Fruit fly (Drosophila melanogaster): ENCODE measurements around the gene CG4995.

CG4995 gene

dm6 chr2L:10333091-10333991 is 11.1 kb downstream of the CG4995 start, which contains the start of gene GATAd (continued):
- TF ChIP-seq so (GFP tag; IDR thresholded peaks at IDR 0.05): no peak
- TF ChIP-seq slp2 (GFP tag; optimal IDR thresholded peaks at IDR 0.05): no peak
- TF ChIP-seq chm (GFP tag; IDR thresholded peaks at IDR 0.05): no peak; the same call in 1 of the 2 replicates
- no peak for TF ChIP-seq CG11696 (GFP tag; IDR thresholded peaks at IDR 0.05)
- no peak for TF ChIP-seq CG10366 (GFP tag; IDR thresholded peaks at IDR 0.05)
- TF ChIP-seq sna (GFP tag; IDR thresholded peaks at IDR 0.05; ENCODE audit: partially characterized antibody): no peak
- TF ChIP-seq vvl (GFP tag; IDR thresholded peaks at IDR 0.05): peak; percentile 69; the same call in 1 of the 2 replicates
- peak; percentile 87 for TF ChIP-seq kay (GFP tag; optimal IDR thresholded peaks at IDR 0.05)
- no peak for TF ChIP-seq CG3726 (GFP tag; IDR thresholded peaks at IDR 0.05)
- no peak for TF ChIP-seq Ets65A (GFP tag)
- TF ChIP-seq CG1602 (GFP tag; optimal IDR thresholded peaks at IDR 0.05): no peak
- TF ChIP-seq br (optimal IDR thresholded peaks at IDR 0.05): no peak
- no peak for TF ChIP-seq bsh (GFP tag; optimal IDR thresholded peaks at IDR 0.05)
- no peak for TF ChIP-seq CG15601 (tag; optimal IDR thresholded peaks at IDR 0.05)
- TF ChIP-seq CG1529 (GFP tag; optimal IDR thresholded peaks at IDR 0.05): no peak
- no peak for TF ChIP-seq CG8290 (GFP tag; optimal IDR thresholded peaks at IDR 0.05)
- TF ChIP-seq CG8290 (tag; optimal IDR thresholded peaks at IDR 0.05): no peak
- TF ChIP-seq nerfin-1 (tag; optimal IDR thresholded peaks at IDR 0.05): no peak
- no peak for TF ChIP-seq CG11093 (GFP tag; IDR thresholded peaks at IDR 0.05)
- no peak for TF ChIP-seq shn (GFP tag; optimal IDR thresholded peaks at IDR 0.05)
- TF ChIP-seq peb (GFP tag; IDR thresholded peaks at IDR 0.05): no peak
- TF ChIP-seq CG11085 (GFP tag; IDR thresholded peaks at IDR 0.05): no peak
- TF ChIP-seq gsb (GFP tag; IDR thresholded peaks at IDR 0.05): no peak
- TF ChIP-seq Fer2 (tag; optimal IDR thresholded peaks at IDR 0.05): no peak
- no peak for TF ChIP-seq CG16779 (GFP tag; IDR thresholded peaks at IDR 0.05)
- no peak for TF ChIP-seq Hand (GFP tag; optimal IDR thresholded peaks at IDR 0.05)
- no peak for TF ChIP-seq h (optimal IDR thresholded peaks at IDR 0.05)
- TF ChIP-seq Dip3 (GFP tag; optimal IDR thresholded peaks at IDR 0.05): no peak
- no peak for TF ChIP-seq Side (GFP tag; optimal IDR thresholded peaks at IDR 0.05)
- no peak for TF ChIP-seq al (GFP tag; IDR thresholded peaks at IDR 0.05)
- TF ChIP-seq hbn (GFP tag; IDR thresholded peaks at IDR 0.05; ENCODE audit: partially characterized antibody): no peak
- TF ChIP-seq ems (GFP tag; optimal IDR thresholded peaks at IDR 0.05): no peak
- TF ChIP-seq aop (GFP tag; IDR thresholded peaks at IDR 0.05): no peak
- no peak for TF ChIP-seq Hr39 (optimal IDR thresholded peaks at IDR 0.05)
- no peak for TF ChIP-seq klu (GFP tag; IDR thresholded peaks at IDR 0.05)
- TF ChIP-seq NC2β (GFP tag; optimal IDR thresholded peaks at IDR 0.05): no peak
- peak in 1 of 2 experiments; percentile 23 for TF ChIP-seq dpn (GFP tag; optimal IDR thresholded peaks at IDR 0.05)
- TF ChIP-seq HLH4C (GFP tag; IDR thresholded peaks at IDR 0.05; ENCODE audit: partially characterized antibody): no peak
- no peak for TF ChIP-seq Lim3 (GFP tag; IDR thresholded peaks at IDR 0.05)
- TF ChIP-seq CG7357 (GFP tag; IDR thresholded peaks at IDR 0.05): no peak
- no peak for TF ChIP-seq Rfx (GFP tag; IDR thresholded peaks at IDR 0.05)
- TF ChIP-seq CG42726 (GFP tag; IDR thresholded peaks at IDR 0.05; ENCODE audit: partially characterized antibody): no peak
- no peak for TF ChIP-seq Blimp-1 (GFP tag; optimal IDR thresholded peaks at IDR 0.05)
- no peak for TF ChIP-seq wor (GFP tag; IDR thresholded peaks at IDR 0.05)
- no peak for TF ChIP-seq C15 (GFP tag; IDR thresholded peaks at IDR 0.05)
- TF ChIP-seq Oli (tag; optimal IDR thresholded peaks at IDR 0.05): no peak
- no peak for TF ChIP-seq CG1647 (GFP tag; optimal IDR thresholded peaks at IDR 0.05)
- TF ChIP-seq CG18262 (tag; optimal IDR thresholded peaks at IDR 0.05): peak; percentile 4
- TF ChIP-seq esg (GFP tag; conservative IDR thresholded peaks at IDR 0.05): no peak
- TF ChIP-seq bigmax (GFP tag; optimal IDR thresholded peaks at IDR 0.05): no peak
- peak; percentile 62 for TF ChIP-seq pzg (GFP tag; optimal IDR thresholded peaks at IDR 0.05)
- TF ChIP-seq ara (GFP tag; IDR thresholded peaks at IDR 0.05): no peak
